Worm (Caenorhabditis elegans): Measurements from ENCODE around the gene cyk-4.

- TF ChIP-seq ceh-83 (GFP tag; optimal IDR thresholded peaks at IDR 0.05) = no peak
- TF ChIP-seq snpc-4 (tag; optimal IDR thresholded peaks at IDR 0.05) = no peak
- TF ChIP-seq lsy-2 (tag; optimal IDR thresholded peaks at IDR 0.05) = no peak
- TF ChIP-seq pha-4 (tag; optimal IDR thresholded peaks at IDR 0.05) = no peak
- no peak for TF ChIP-seq blmp-1 (tag; optimal IDR thresholded peaks at IDR 0.05)
- no peak for TF ChIP-seq nhr-12 (tag; optimal IDR thresholded peaks at IDR 0.05)
- no peak for TF ChIP-seq nhr-76 (tag; optimal IDR thresholded peaks at IDR 0.05)
These were observed 7.5 kb downstream of the cyk-4 start for ce11 chrIII:13763260-13764112.
